Fruit fly (Drosophila melanogaster): ENCODE measurements around the gene CG13692.

CG13692 gene

dm6 chr2L:427338-428234, 6.0 kb downstream of the CG13692 start (continued):
- TF ChIP-seq nerfin-1 (tag; optimal IDR thresholded peaks at IDR 0.05) = no peak
- TF ChIP-seq CG2120 (GFP tag; optimal IDR thresholded peaks at IDR 0.05) = peak; percentile 8
- TF ChIP-seq Doc2 (GFP tag; IDR thresholded peaks at IDR 0.05) = no peak
- TF ChIP-seq CG1233 (GFP tag; optimal IDR thresholded peaks at IDR 0.05) = no peak
- peak; percentile 23 for TF ChIP-seq CG18599 (GFP tag; optimal IDR thresholded peaks at IDR 0.05)
- no peak for TF ChIP-seq z (GFP tag; IDR thresholded peaks at IDR 0.05)
- TF ChIP-seq chif (GFP tag; optimal IDR thresholded peaks at IDR 0.05) = peak; percentile 23 to 28
- TF ChIP-seq CrebB (tag; optimal IDR thresholded peaks at IDR 0.05) = no peak
- TF ChIP-seq Scr (GFP tag; IDR thresholded peaks at IDR 0.05; ENCODE audit: partially characterized antibody) = no peak
- TF ChIP-seq caup (GFP tag; optimal IDR thresholded peaks at IDR 0.05; ENCODE audit: severe bottlenecking) = no peak
- TF ChIP-seq CG14014 (GFP tag; IDR thresholded peaks at IDR 0.05) = no peak
- no peak for TF ChIP-seq Abd-B (GFP tag; optimal IDR thresholded peaks at IDR 0.05)
- no peak for TF ChIP-seq GATAe (GFP tag; conservative IDR thresholded peaks at IDR 0.05)
- no peak for TF ChIP-seq cwo (GFP tag; optimal IDR thresholded peaks at IDR 0.05)
- TF ChIP-seq C15 (GFP tag; IDR thresholded peaks at IDR 0.05) = no peak
- TF ChIP-seq CG13424 (tag; optimal IDR thresholded peaks at IDR 0.05) = no peak
- no peak for TF ChIP-seq Atf6 (GFP tag; IDR thresholded peaks at IDR 0.05)
- no peak for TF ChIP-seq CG18619 (GFP tag; optimal IDR thresholded peaks at IDR 0.05)
- no peak for TF ChIP-seq NC2α (GFP tag; optimal IDR thresholded peaks at IDR 0.05)
- TF ChIP-seq tx (GFP tag; optimal IDR thresholded peaks at IDR 0.05) = no peak
- no peak for TF ChIP-seq stc (GFP tag; IDR thresholded peaks at IDR 0.05)
- no peak for TF ChIP-seq CG6654 (GFP tag; optimal IDR thresholded peaks at IDR 0.05)
- TF ChIP-seq CG16813 (GFP tag; IDR thresholded peaks at IDR 0.05; ENCODE audit: partially characterized antibody) = no peak
- TF ChIP-seq CG13775 (GFP tag; optimal IDR thresholded peaks at IDR 0.05) = no peak
- no peak for TF ChIP-seq CG6765 (GFP tag; optimal IDR thresholded peaks at IDR 0.05)
- no peak for TF ChIP-seq eyg (GFP tag; optimal IDR thresholded peaks at IDR 0.05)
- no peak for TF ChIP-seq CG10959 (GFP tag; IDR thresholded peaks at IDR 0.05)
- TF ChIP-seq ATbp (GFP tag; optimal IDR thresholded peaks at IDR 0.05) = peak; percentile 28
- no peak for TF ChIP-seq Atf3 (GFP tag; optimal IDR thresholded peaks at IDR 0.05)
- no peak for TF ChIP-seq CG34376 (GFP tag; optimal IDR thresholded peaks at IDR 0.05)
- no peak for TF ChIP-seq trem (tag; optimal IDR thresholded peaks at IDR 0.05)
- TF ChIP-seq vfl (GFP tag; optimal IDR thresholded peaks at IDR 0.05) = peak; percentile 4
- TF ChIP-seq Tbp (GFP tag; optimal IDR thresholded peaks at IDR 0.05) = no peak
- TF ChIP-seq ems (GFP tag; optimal IDR thresholded peaks at IDR 0.05) = no peak
- TF ChIP-seq CG1792 (GFP tag; optimal IDR thresholded peaks at IDR 0.05) = no peak
- TF ChIP-seq vnd (GFP tag; IDR thresholded peaks at IDR 0.05; ENCODE audit: partially characterized antibody) = no peak
- TF ChIP-seq CG12155 (GFP tag; optimal IDR thresholded peaks at IDR 0.05) = no peak
- no peak for TF ChIP-seq CG7556 (GFP tag; optimal IDR thresholded peaks at IDR 0.05)
- TF ChIP-seq Hmr (GFP tag; optimal IDR thresholded peaks at IDR 0.05) = no peak
- TF ChIP-seq CG9609 (GFP tag; optimal IDR thresholded peaks at IDR 0.05) = no peak
- no peak for TF ChIP-seq da (GFP tag; optimal IDR thresholded peaks at IDR 0.05)
- TF ChIP-seq p53 (GFP tag; optimal IDR thresholded peaks at IDR 0.05) = no peak
- TF ChIP-seq CG33213 (GFP tag; optimal IDR thresholded peaks at IDR 0.05) = no peak
- TF ChIP-seq CHES-1-like (GFP tag; optimal IDR thresholded peaks at IDR 0.05) = peak; percentile 27
- no peak for TF ChIP-seq Sry-δ (GFP tag; optimal IDR thresholded peaks at IDR 0.05)
- TF ChIP-seq NfI (GFP tag; optimal IDR thresholded peaks at IDR 0.05) = no peak
- no peak for TF ChIP-seq CG12769 (tag; optimal IDR thresholded peaks at IDR 0.05)
- TF ChIP-seq Adf1 (GFP tag; IDR thresholded peaks at IDR 0.05) = peak; percentile 28; the same call in 1 of the 2 replicates
- TF ChIP-seq amos (GFP tag; IDR thresholded peaks at IDR 0.05; ENCODE audit: partially characterized antibody) = no peak

Measured in whole organism, embryonic.